Fruit fly (Drosophila melanogaster) whole organism, embryonic: ENCODE results near the gene Ppm1.

Experiments used
- Atf6 ChIP-seq: fragments of 200-800 bp; sonication (Bioruptor generic); IDR thresholded peaks from 2 replicates; pipeline ENCODE4 v1.3.6; 2022; ENCODE audit warnings: missing biosample characterization, missing genetic modification characterization
- C15 ChIP-seq: fragments of 200-800 bp; sonication (Bioruptor generic); IDR thresholded peaks from 3 replicates; pipeline ENCODE4 v1.3.6; 2022; ENCODE audit warnings: missing biosample characterization, missing genetic modification characterization
- CG10565 ChIP-seq: fragments of 200-800 bp; sonication (Bioruptor generic); optimal IDR thresholded peaks from 3 replicates; lab custom pipeline; 2016; ENCODE audit warnings: missing biosample characterization, mild to moderate bottlenecking, missing genetic modification characterization
- CG14050 ChIP-seq: fragments of 200-800 bp; sonication (Bioruptor generic); IDR thresholded peaks from 3 replicates; pipeline ENCODE4 v1.3.6; 2022; ENCODE audit warnings: missing biosample characterization, missing genetic modification characterization
- CG14667 ChIP-seq: fragments of 200-800 bp; sonication (Bioruptor generic); IDR thresholded peaks from 2 replicates; pipeline ENCODE4 v1.3.6; 2022; ENCODE audit warnings: missing biosample characterization, missing genetic modification characterization
- CG16863 ChIP-seq: fragments of 200-800 bp; sonication (Bioruptor generic); optimal IDR thresholded peaks from 3 replicates; lab custom pipeline; 2016; ENCODE audit warnings: missing biosample characterization, missing genetic modification characterization
- CG17361 ChIP-seq: fragments of 200-800 bp; sonication (Bioruptor generic); IDR thresholded peaks from 3 replicates; pipeline ENCODE4 v1.3.6; 2022; ENCODE audit warnings: missing biosample characterization, missing genetic modification characterization
- CG17802 ChIP-seq: fragments of 200-800 bp; sonication (Bioruptor generic); optimal IDR thresholded peaks from 2 replicates; lab custom pipeline; 2018; ENCODE audit warnings: missing biosample characterization, mild to moderate bottlenecking, missing genetic modification characterization, moderate library complexity
- CG18599 ChIP-seq: fragments of 200-800 bp; sonication (Bioruptor generic); optimal IDR thresholded peaks from 3 replicates; lab custom pipeline; 2017; ENCODE audit warnings: missing biosample characterization, missing genetic modification characterization, mild to moderate bottlenecking, moderate library complexity, missing genetic modification reagents
- CG30403 ChIP-seq: fragments of 200-800 bp; sonication (Bioruptor generic); optimal IDR thresholded peaks from 3 replicates; lab custom pipeline; 2016; ENCODE audit warnings: missing biosample characterization, missing genetic modification characterization
- CG33557 ChIP-seq: fragments of 200-800 bp; sonication (Bioruptor generic); optimal IDR thresholded peaks from 2 replicates; lab custom pipeline; 2019; ENCODE audit warnings: missing biosample characterization, mild to moderate bottlenecking, missing genetic modification characterization, moderate library complexity
- CG3726 ChIP-seq: fragments of 200-800 bp; sonication (Bioruptor generic); IDR thresholded peaks from 3 replicates; pipeline ENCODE4, ENCODE4 v1.3.6; 2022; ENCODE audit warnings: missing biosample characterization, missing genetic modification characterization
- CG3838 ChIP-seq: fragments of 200-800 bp; sonication (Bioruptor generic); optimal IDR thresholded peaks from 3 replicates; lab custom pipeline; 2016; ENCODE audit warnings: missing biosample characterization, missing genetic modification characterization
- CG4360 ChIP-seq: fragments of 200-800 bp; sonication (Bioruptor generic); IDR thresholded peaks from 2 replicates; pipeline ENCODE4 v1.3.6; 2022; ENCODE audit warnings: missing biosample characterization, missing genetic modification characterization
- CG6272 ChIP-seq: fragments of 200-800 bp; sonication (Bioruptor generic); IDR thresholded peaks from 2 replicates; pipeline ENCODE4 v1.3.6; 2022; ENCODE audit warnings: missing biosample characterization, missing genetic modification characterization
- CG6683 ChIP-seq: fragments of 200-800 bp; sonication (Bioruptor generic); optimal IDR thresholded peaks from 2 replicates; lab custom pipeline; 2017; ENCODE audit warnings: missing biosample characterization, mild to moderate bottlenecking, missing genetic modification characterization, missing genetic modification reagents
- CG6765 ChIP-seq: fragments of 200-800 bp; sonication (Bioruptor generic); optimal IDR thresholded peaks from 3 replicates; lab custom pipeline; 2017; ENCODE audit warnings: missing biosample characterization, mild to moderate bottlenecking, missing genetic modification characterization
- CG7556 ChIP-seq: fragments of 200-800 bp; sonication (Bioruptor generic); optimal IDR thresholded peaks from 2 replicates; lab custom pipeline; 2017; ENCODE audit warnings: missing biosample characterization, mild to moderate bottlenecking, missing genetic modification characterization
- CG9437 ChIP-seq: fragments of 200-800 bp; sonication (Bioruptor generic); optimal IDR thresholded peaks from 2 replicates; lab custom pipeline; 2018; ENCODE audit warnings: missing biosample characterization, mild to moderate bottlenecking, missing genetic modification characterization
- CG9727 ChIP-seq: fragments of 200-800 bp; sonication (Bioruptor generic); optimal IDR thresholded peaks from 3 replicates; lab custom pipeline; 2017; ENCODE audit warnings: missing biosample characterization, mild to moderate bottlenecking, missing genetic modification characterization
- CoRest ChIP-seq: fragments of 200-800 bp; sonication (Bioruptor generic); optimal IDR thresholded peaks from 3 replicates; lab custom pipeline; 2018; ENCODE audit warnings: missing biosample characterization, mild to moderate bottlenecking, missing genetic modification characterization, moderate library complexity
- CrebB ChIP-seq: fragments of 200-800 bp; sonication (Bioruptor generic); optimal IDR thresholded peaks from 3 replicates; lab custom pipeline; 2018; ENCODE audit warnings: missing biosample characterization, mild to moderate bottlenecking, missing genetic modification characterization
- Doc3 ChIP-seq: fragments of 200-800 bp; sonication (Bioruptor generic); IDR thresholded peaks from 3 replicates; pipeline ENCODE4 v1.3.6; 2022; ENCODE audit warnings: missing biosample characterization, missing genetic modification characterization; ENCODE audit not compliant: partially characterized antibody
- HmgD ChIP-seq: fragments of 200-800 bp; sonication (Bioruptor generic); optimal IDR thresholded peaks from 3 replicates; lab custom pipeline; 2016; ENCODE audit warnings: missing biosample characterization, missing genetic modification characterization
- Hr51 ChIP-seq, 2 experiments: fragments of 200-800 bp; sonication (Bioruptor generic); optimal IDR thresholded peaks; 2 replicates in 1 of 2; 3 replicates in 1 of 2; lab custom pipeline; 2016 to 2018; ENCODE audit warnings: missing biosample characterization in 2 of 2, missing genetic modification characterization in 2 of 2, mild to moderate bottlenecking in 1 of 2, moderate library complexity in 1 of 2
- NC2β ChIP-seq: fragments of 200-800 bp; sonication (Bioruptor generic); optimal IDR thresholded peaks from 2 replicates; lab custom pipeline; 2016; ENCODE audit warnings: missing biosample characterization, missing genetic modification characterization
- Pdp1 ChIP-seq, 2 experiments: fragments of 200-800 bp; sonication (Bioruptor generic); optimal IDR thresholded peaks; 3 replicates each; lab custom pipeline; 2016; ENCODE audit warnings: missing biosample characterization in 2 of 2, missing genetic modification characterization in 2 of 2, mild to moderate bottlenecking in 1 of 2, moderate library complexity in 1 of 2
- Poxn ChIP-seq: fragments of 200-800 bp; sonication (Bioruptor generic); IDR thresholded peaks from 2 replicates; pipeline ENCODE4 v1.3.6; 2022; ENCODE audit warnings: missing biosample characterization, missing genetic modification characterization
- Sox102F ChIP-seq: fragments of 200-800 bp; sonication (Bioruptor generic); optimal IDR thresholded peaks from 2 replicates; lab custom pipeline; 2018; ENCODE audit warnings: missing biosample characterization, mild to moderate bottlenecking, missing genetic modification characterization, moderate library complexity
- Vsx1 ChIP-seq: fragments of 200-800 bp; sonication (Bioruptor generic); optimal IDR thresholded peaks from 2 replicates; lab custom pipeline; 2017; ENCODE audit warnings: missing biosample characterization, mild to moderate bottlenecking, missing genetic modification characterization, missing genetic modification reagents
- chif ChIP-seq, 2 experiments: fragments of 200-800 bp; sonication (Bioruptor generic); optimal IDR thresholded peaks; 3 replicates each; lab custom pipeline; 2016; ENCODE audit warnings: missing biosample characterization in 2 of 2, missing genetic modification characterization in 2 of 2
- chinmo ChIP-seq: fragments of 200-800 bp; sonication (Bioruptor generic); IDR thresholded peaks from 4 replicates; pipeline ENCODE4 v1.3.6; 2022; ENCODE audit warnings: missing biosample characterization, missing genetic modification characterization; ENCODE audit not compliant: partially characterized antibody
- corto ChIP-seq: fragments of 200-800 bp; sonication (Bioruptor generic); optimal IDR thresholded peaks from 2 replicates; lab custom pipeline; 2016; ENCODE audit warnings: missing biosample characterization, mild to moderate bottlenecking, missing genetic modification characterization, moderate library complexity
- crol ChIP-seq: fragments of 200-800 bp; sonication (Bioruptor generic); IDR thresholded peaks from 2 replicates; pipeline ENCODE4 v1.3.6; 2022; ENCODE audit warnings: missing biosample characterization, missing genetic modification characterization
- ftz-f1 ChIP-seq: fragments of 200-800 bp; sonication (Bioruptor generic); optimal IDR thresholded peaks from 2 replicates; lab custom pipeline; 2016; ENCODE audit warnings: missing biosample characterization, missing genetic modification characterization
- gcm ChIP-seq: fragments of 200-800 bp; sonication (Bioruptor generic); optimal IDR thresholded peaks from 2 replicates; lab custom pipeline; 2019; ENCODE audit warnings: missing biosample characterization, mild to moderate bottlenecking, missing genetic modification characterization, moderate library complexity
- gcm2 ChIP-seq: fragments of 200-800 bp; sonication (Bioruptor generic); optimal IDR thresholded peaks from 2 replicates; lab custom pipeline; 2016; ENCODE audit warnings: missing biosample characterization, missing genetic modification characterization
- h ChIP-seq: fragments of >200 bp; optimal IDR thresholded peaks from 2 replicates; lab custom pipeline; 2017
- mirr ChIP-seq: fragments of 200-800 bp; sonication (Bioruptor generic); optimal IDR thresholded peaks from 3 replicates; lab custom pipeline; 2018; ENCODE audit warnings: missing biosample characterization, mild to moderate bottlenecking, missing genetic modification characterization
- nerfin-1 ChIP-seq: fragments of 200-800 bp; sonication (Bioruptor generic); optimal IDR thresholded peaks from 3 replicates; lab custom pipeline; 2019; ENCODE audit warnings: missing biosample characterization, mild to moderate bottlenecking, missing genetic modification characterization, moderate library complexity
- oc ChIP-seq: fragments of 200-800 bp; sonication (Bioruptor generic); optimal IDR thresholded peaks from 2 replicates; lab custom pipeline; 2018; ENCODE audit warnings: missing biosample characterization, mild to moderate bottlenecking, missing genetic modification characterization, moderate library complexity
- ranshi ChIP-seq: fragments of 200-800 bp; sonication (Bioruptor generic); IDR thresholded peaks from 2 replicates; pipeline ENCODE4 v1.3.6; 2022; ENCODE audit warnings: missing biosample characterization, missing genetic modification characterization
- ro ChIP-seq: fragments of 200-800 bp; sonication (Bioruptor generic); IDR thresholded peaks from 2 replicates; pipeline ENCODE4 v1.3.6; 2022; ENCODE audit warnings: missing biosample characterization, missing genetic modification characterization
- sd ChIP-seq: fragments of 200-800 bp; sonication (Bioruptor generic); optimal IDR thresholded peaks from 3 replicates; lab custom pipeline; 2018; ENCODE audit warnings: missing biosample characterization, mild to moderate bottlenecking, missing genetic modification characterization, moderate library complexity
- sim ChIP-seq: fragments of 200-800 bp; sonication (Bioruptor generic); IDR thresholded peaks from 2 replicates; pipeline ENCODE4 v1.3.6; 2022; ENCODE audit warnings: missing biosample characterization, missing genetic modification characterization
- sr ChIP-seq: fragments of 200-800 bp; sonication (Bioruptor generic); IDR thresholded peaks from 3 replicates; pipeline ENCODE4 v1.3.6; 2022; ENCODE audit warnings: missing biosample characterization, missing genetic modification characterization
- trem ChIP-seq: fragments of 200-800 bp; optimal IDR thresholded peaks from 3 replicates; lab custom pipeline; 2019; ENCODE audit warnings: missing biosample characterization, mild to moderate bottlenecking, missing genetic modification characterization, moderate library complexity
- yki ChIP-seq: fragments of >200 bp; optimal IDR thresholded peaks from 3 replicates; lab custom pipeline; 2018

The Ppm1 gene

DNA sequence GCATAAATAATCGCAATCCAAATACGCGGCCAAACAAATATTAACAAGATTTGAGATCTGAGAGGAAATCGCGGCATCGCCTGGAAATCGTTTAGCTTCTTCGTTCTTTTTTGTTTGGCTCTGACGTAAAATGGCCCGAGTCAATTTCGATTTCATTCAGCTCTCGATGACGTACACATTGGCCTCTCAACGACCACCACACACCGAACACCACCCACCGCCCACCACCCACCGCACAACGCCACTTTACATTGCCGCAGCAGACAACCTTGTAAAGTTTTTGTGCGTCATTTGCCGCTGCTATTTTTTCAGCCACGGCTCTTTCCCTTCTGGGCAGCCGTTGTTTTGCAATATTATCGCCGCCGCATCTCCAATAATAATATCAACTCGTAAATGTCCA is 50.9 kb downstream of the Ppm1 start (continued):
- TF ChIP-seq gcm (GFP tag; lab: Kevin White, UChicago) (no peak), CG10565 (GFP tag; lab: Kevin White, UChicago) (no peak), CG16863 (GFP tag; lab: Kevin White, UChicago) (no peak), CG4360 (no peak), CG30403 (GFP tag; lab: Kevin White, UChicago) (no peak), CG9727 (GFP tag; lab: Kevin White, UChicago) (no peak), h (lab: Kevin White, UChicago) (no peak), chif (GFP tag; optimal IDR thresholded peaks at IDR 0.05; lab: Kevin White, UChicago) (no peak), CG18599 (peak; percentile 15), crol (peak; percentile 73), CrebB (no peak), Poxn (GFP tag; lab: Robert Waterston, UW) (no peak), CG7556 (GFP tag; lab: Kevin White, UChicago) (no peak), CG17361 (GFP tag; lab: Robert Waterston, UW) (no peak), Sox102F (no peak), trem (tag; lab: Kevin White, UChicago) (no peak), CoRest (no peak), ftz-f1 (GFP tag; lab: Kevin White, UChicago) (peak; percentile 81), yki (lab: Kevin White, UChicago) (no peak), Atf6 (GFP tag; lab: Robert Waterston, UW) (peak; percentile 12; the same call in 1 of the 2 replicates), ro (GFP tag; lab: Robert Waterston, UW) (no peak), CG6683 (GFP tag; lab: Kevin White, UChicago) (no peak), NC2β (GFP tag; lab: Kevin White, UChicago) (no peak), sr (GFP tag; lab: Robert Waterston, UW) (peak; percentile 58), sim (GFP tag; lab: Robert Waterston, UW) (no peak), ranshi (GFP tag; lab: Robert Waterston, UW) (no peak), mirr (GFP tag; lab: Kevin White, UChicago) (peak; percentile 27), gcm2 (no peak), CG3838 (GFP tag; lab: Kevin White, UChicago) (no peak), CG33557 (no peak), Doc3 (GFP tag; lab: Robert Waterston, UW) (no peak), CG17802 (tag; lab: Kevin White, UChicago) (no peak), CG14667 (no peak), HmgD (GFP tag; lab: Kevin White, UChicago) (no peak), CG6272 (GFP tag; lab: Robert Waterston, UW) (no peak), Vsx1 (GFP tag; lab: Kevin White, UChicago) (no peak), oc (tag; lab: Kevin White, UChicago) (no peak), nerfin-1 (no peak), C15 (GFP tag; lab: Robert Waterston, UW) (no peak), Hr51 (GFP tag; optimal IDR thresholded peaks at IDR 0.05; lab: Kevin White, UChicago) (no peak), corto (GFP tag; lab: Kevin White, UChicago) (no peak), CG6765 (GFP tag; lab: Kevin White, UChicago) (no peak), CG9437 (GFP tag; lab: Kevin White, UChicago) (no peak), chinmo (GFP tag; lab: Robert Waterston, UW) (peak; percentile 80; the same call in 1 of the 4 replicates), Pdp1 (GFP tag; optimal IDR thresholded peaks at IDR 0.05; lab: Kevin White, UChicago) (peak in 1 of 2 experiments; percentile 45), sd (tag; lab: Kevin White, UChicago) (peak; percentile 70), CG14050 (no peak), CG3726 (GFP tag; lab: Robert Waterston, UW) (no peak)
